Worm (Caenorhabditis elegans): ENCODE data around the gene ZK816.3.

The ZK816.3 gene

ce11 chrX:3371264-3371663, 23.1 kb downstream of the ZK816.3 start (continued):
- peak; percentile 5 for TF ChIP-seq lin-13 (GFP tag; optimal IDR thresholded peaks at IDR 0.05)
- TF ChIP-seq hlh-4 (tag; optimal IDR thresholded peaks at IDR 0.05) = no peak
- TF ChIP-seq dpl-1 (GFP tag; optimal IDR thresholded peaks at IDR 0.05) = peak in 2 of 3 experiments; percentile 10 to 21
- 0 out of 2 replicates have a peak, but pooled peaks have one; percentile 23 for TF ChIP-seq unc-98 (GFP tag; IDR thresholded peaks at IDR 0.05)
- TF ChIP-seq tbx-2 (tag; optimal IDR thresholded peaks at IDR 0.05) = peak; percentile 71
- TF ChIP-seq blmp-1 (tag; optimal IDR thresholded peaks at IDR 0.05) = no peak
- TF ChIP-seq aly-2 (tag; optimal IDR thresholded peaks at IDR 0.05) = peak; percentile 1
- peak; percentile 24 for TF ChIP-seq ceh-90 (tag; optimal IDR thresholded peaks at IDR 0.05)
- TF ChIP-seq pag-3 (tag; optimal IDR thresholded peaks at IDR 0.05; ENCODE audit: borderline replicate concordance, insufficient read depth) = no peak
- TF ChIP-seq unc-30 (tag; optimal IDR thresholded peaks at IDR 0.05) = no peak
- TF ChIP-seq irx-1 (tag; optimal IDR thresholded peaks at IDR 0.05) = peak; percentile 56
- 0 out of 2 replicates have a peak, but pooled peaks have one; percentile 45 for TF ChIP-seq mab-9 (GFP tag; IDR thresholded peaks at IDR 0.05)
- TF ChIP-seq mef-2 (tag; optimal IDR thresholded peaks at IDR 0.05) = no peak
- TF ChIP-seq lir-3 (tag; optimal IDR thresholded peaks at IDR 0.05; ENCODE audit: poor library complexity) = peak; percentile 50
- TF ChIP-seq lsy-2 (tag; optimal IDR thresholded peaks at IDR 0.05) = peak; percentile 30 to 67
- TF ChIP-seq dsc-1 (tag; optimal IDR thresholded peaks at IDR 0.05) = peak; percentile 74
- TF ChIP-seq egl-27 (tag; optimal IDR thresholded peaks at IDR 0.05) = no peak
- TF ChIP-seq ceh-63 (GFP tag; optimal IDR thresholded peaks at IDR 0.05) = no peak
- no peak for TF ChIP-seq F16B12.6 (tag; optimal IDR thresholded peaks at IDR 0.05)
- TF ChIP-seq ztf-4 (tag; optimal IDR thresholded peaks at IDR 0.05) = no peak
- peak; percentile 59 for TF ChIP-seq xbp-1 (tag; optimal IDR thresholded peaks at IDR 0.05)
- peak; percentile 35 for TF ChIP-seq skn-1 (tag; optimal IDR thresholded peaks at IDR 0.05)
- TF ChIP-seq C34B4.2 (tag; optimal IDR thresholded peaks at IDR 0.05) = no peak
- TF ChIP-seq nhr-85 (tag) = peak; percentile 66
- TF ChIP-seq nhr-11 (tag; optimal IDR thresholded peaks at IDR 0.05) = no peak
- TF ChIP-seq lin-15B (tag; optimal IDR thresholded peaks at IDR 0.05) = no peak
- peak; percentile 75 for TF ChIP-seq rnt-1 (tag; optimal IDR thresholded peaks at IDR 0.05)
- no peak for TF ChIP-seq alr-1 (tag; optimal IDR thresholded peaks at IDR 0.05; ENCODE audit: borderline replicate concordance)
- TF ChIP-seq unc-62 (GFP tag; optimal IDR thresholded peaks at IDR 0.05) = no peak
- peak; percentile 38 for TF ChIP-seq isw-1 (GFP tag; IDR thresholded peaks at IDR 0.05)
- no peak for TF ChIP-seq Y116A8C.19 (tag; optimal IDR thresholded peaks at IDR 0.05; ENCODE audit: borderline replicate concordance)
- TF ChIP-seq pax-3 (tag; optimal IDR thresholded peaks at IDR 0.05) = no peak
- peak; percentile 27 for TF ChIP-seq egl-13 (tag; optimal IDR thresholded peaks at IDR 0.05)
- no peak for TF ChIP-seq sup-37 (GFP tag; optimal IDR thresholded peaks at IDR 0.05)
- TF ChIP-seq nhr-12 (tag; optimal IDR thresholded peaks at IDR 0.05) = no peak
- TF ChIP-seq nhr-28 (tag; optimal IDR thresholded peaks at IDR 0.05) = no peak
- TF ChIP-seq ztf-11 (tag; optimal IDR thresholded peaks at IDR 0.05) = no peak
- peak; percentile 49 for TF ChIP-seq fos-1 (tag; optimal IDR thresholded peaks at IDR 0.05)
- TF ChIP-seq grh-1 (GFP tag; IDR thresholded peaks at IDR 0.05) = peak; percentile 20; the same call in 1 of the 2 replicates
- peak; percentile 14 for TF ChIP-seq snpc-4 (tag; optimal IDR thresholded peaks at IDR 0.05)
- TF ChIP-seq lin-35 (GFP tag; optimal IDR thresholded peaks at IDR 0.05) = peak; percentile 49 to 70

- TF ChIP-seq lin-14 (GFP tag; optimal IDR thresholded peaks at IDR 0.05) (peak; percentile 2), skn-1 (tag; optimal IDR thresholded peaks at IDR 0.05) (no peak)
Observed at ce11 chrX:3374642-3375041, 26.5 kb downstream of the ZK816.3 start, which contains the start of gene clc-3. TSS of gene clc-3 (minus strand) at chrX:3374742.
